Worm (Caenorhabditis elegans) whole organism, L4/young adult: Measurements from ENCODE around the gene cutl-26.

Experiments used
- W03F9.2 ChIP-seq: fragments of 150-350 bp; optimal IDR thresholded peaks from 2 replicates; lab custom pipeline; 2014; ENCODE audit warnings: missing biosample characterization, missing genetic modification characterization
- dao-5 ChIP-seq: sonication (generic microtip); optimal IDR thresholded peaks from 2 replicates; lab custom pipeline; 2016; ENCODE audit warnings: missing genotype, missing genetic modification characterization, moderate library complexity, missing compliant biosample characterization
- him-1 ChIP-seq: sonication (generic microtip); optimal IDR thresholded peaks from 2 replicates; lab custom pipeline; 2016; ENCODE audit warnings: missing genotype, missing genetic modification reagents, missing genetic modification characterization, missing compliant biosample characterization

The cutl-26 gene

ce11 chrIV:698304-698703 lies 9.2 kb downstream of the cutl-26 start, which contains the start of gene Y55F3C.17:
Gene Y55F3C.17 (minus strand): TSS chrIV:698404.
- TF ChIP-seq him-1 (tag; lab: Kevin White, UChicago) (no peak), W03F9.2 (tag; lab: Kevin White, UChicago) (no peak), dao-5 (tag; lab: Kevin White, UChicago) (no peak)

- no peak for TF ChIP-seq dao-5 (tag; lab: Kevin White, UChicago)
- no peak for TF ChIP-seq W03F9.2 (tag; lab: Kevin White, UChicago)
- no peak for TF ChIP-seq him-1 (tag; lab: Kevin White, UChicago)
Observed at ce11 chrIV:684748-685147, 22.8 kb downstream of the cutl-26 start.

- TF ChIP-seq him-1 (tag; lab: Kevin White, UChicago), result no peak
- TF ChIP-seq dao-5 (tag; lab: Kevin White, UChicago), result no peak
- TF ChIP-seq W03F9.2 (tag; lab: Kevin White, UChicago), result no peak
Observed at ce11 chrIV:684197-684596, 23.3 kb downstream of the cutl-26 start, which contains the start of gene cutl-28. Gene cutl-28 (plus strand): TSS chrIV:684497.

ce11 chrIV:682726-683340 lies 24.7 kb downstream of the cutl-26 start:
- TF ChIP-seq him-1 (tag; lab: Kevin White, UChicago), result peak; percentile 41
- peak; percentile 57 for TF ChIP-seq dao-5 (tag; lab: Kevin White, UChicago)
- no peak for TF ChIP-seq W03F9.2 (tag; lab: Kevin White, UChicago)

ce11 chrIV:676280-676679 lies 31.3 kb downstream of the cutl-26 start, which contains the start of gene K11H12.5:
Gene K11H12.5 (plus strand): TSS chrIV:676580.
- no peak for TF ChIP-seq him-1 (tag; lab: Kevin White, UChicago)
- no peak for TF ChIP-seq dao-5 (tag; lab: Kevin White, UChicago)
- no peak for TF ChIP-seq W03F9.2 (tag; lab: Kevin White, UChicago)

- no peak for TF ChIP-seq him-1 (tag; lab: Kevin White, UChicago)
- TF ChIP-seq dao-5 (tag; lab: Kevin White, UChicago), result no peak
- TF ChIP-seq W03F9.2 (tag; lab: Kevin White, UChicago), result no peak
Observed at ce11 chrIV:675471-676159, 31.9 kb downstream of the cutl-26 start, which contains the start of the genes K11H12.4 and K11H12.10. Gene K11H12.4 (minus strand): TSS chrIV:675883. Gene K11H12.10 (plus strand): TSS chrIV:676075.

ce11 chrIV:673313-673712 lies 34.2 kb downstream of the cutl-26 start, which contains the start of gene K11H12.3:
Gene K11H12.3 (minus strand): TSS chrIV:673480.
- no peak for TF ChIP-seq dao-5 (tag; lab: Kevin White, UChicago)
- TF ChIP-seq him-1 (tag; lab: Kevin White, UChicago), result no peak
- TF ChIP-seq W03F9.2 (tag; lab: Kevin White, UChicago), result no peak

- no peak for TF ChIP-seq dao-5 (tag; lab: Kevin White, UChicago)
- TF ChIP-seq W03F9.2 (tag; lab: Kevin White, UChicago), result no peak
- TF ChIP-seq him-1 (tag; lab: Kevin White, UChicago), result no peak
Observed at ce11 chrIV:670455-670854, 37.1 kb downstream of the cutl-26 start, which contains the start of gene K11H12.11. Gene K11H12.11 (minus strand): TSS chrIV:670555.

- TF ChIP-seq him-1 (tag; lab: Kevin White, UChicago) (no peak), dao-5 (tag; lab: Kevin White, UChicago) (no peak), W03F9.2 (tag; lab: Kevin White, UChicago) (no peak)
Observed at ce11 chrIV:666991-667390, 40.5 kb downstream of the cutl-26 start, which contains the start of gene K11H12.6. Gene K11H12.6 (plus strand): TSS chrIV:667291.

ce11 chrIV:665225-665624 lies 42.3 kb downstream of the cutl-26 start, which contains the start of gene K11H12.7:
Gene K11H12.7 (plus strand): TSS chrIV:665525.
- TF ChIP-seq dao-5 (tag; lab: Kevin White, UChicago) (no peak), W03F9.2 (tag; lab: Kevin White, UChicago) (no peak), him-1 (tag; lab: Kevin White, UChicago) (no peak)

- TF ChIP-seq W03F9.2 (tag; lab: Kevin White, UChicago), result no peak
- no peak for TF ChIP-seq him-1 (tag; lab: Kevin White, UChicago)
- no peak for TF ChIP-seq dao-5 (tag; lab: Kevin White, UChicago)
Observed at ce11 chrIV:664122-664521, 43.4 kb downstream of the cutl-26 start.

- TF ChIP-seq dao-5 (tag; lab: Kevin White, UChicago) (no peak), him-1 (tag; lab: Kevin White, UChicago) (no peak), W03F9.2 (tag; lab: Kevin White, UChicago) (no peak)
Observed at ce11 chrIV:661623-662022, 45.9 kb downstream of the cutl-26 start.

ce11 chrIV:659585-659984 lies 48.0 kb downstream of the cutl-26 start:
- TF ChIP-seq him-1 (tag; lab: Kevin White, UChicago) (no peak), dao-5 (tag; lab: Kevin White, UChicago) (no peak), W03F9.2 (tag; lab: Kevin White, UChicago) (no peak)
